Worm (Caenorhabditis elegans) whole organism, L3 larva: ENCODE measurements around the gene C06E8.5.

Source experiments
- elt-1 ChIP-seq: fragments of 150-350 bp; optimal IDR thresholded peaks from 2 replicates; lab custom pipeline; 2014; ENCODE audit warnings: missing biosample characterization, missing genetic modification characterization
- elt-2 ChIP-seq: sonication (generic microtip); optimal IDR thresholded peaks from 2 replicates; lab custom pipeline; 2016; ENCODE audit warnings: missing genetic modification reagents, mild to moderate bottlenecking, missing genetic modification characterization, missing compliant biosample characterization
- elt-3 ChIP-seq, 3 experiments: fragments of 150-350 bp in 1 of 3; sonication (generic microtip) in 2 of 3; optimal IDR thresholded peaks; 2 replicates in 2 of 3; 4 replicates in 1 of 3; lab custom pipeline; 2014 to 2017; ENCODE audit warnings: missing biosample characterization in 3 of 3, missing genetic modification characterization in 3 of 3
- fkh-10 ChIP-seq: sonication (generic microtip); optimal IDR thresholded peaks from 2 replicates; lab custom pipeline; 2017; ENCODE audit warnings: missing biosample characterization, missing genetic modification reagents, missing genetic modification characterization
- fos-1 ChIP-seq: fragments of 150-350 bp; optimal IDR thresholded peaks from 2 replicates; lab custom pipeline; 2014; ENCODE audit warnings: missing biosample characterization, missing genetic modification characterization
- nhr-12 ChIP-seq: fragments of 150-350 bp; optimal IDR thresholded peaks from 2 replicates; lab custom pipeline; 2014; ENCODE audit warnings: missing biosample characterization, missing genetic modification characterization
- nhr-23 ChIP-seq: fragments of 150-350 bp; optimal IDR thresholded peaks from 2 replicates; lab custom pipeline; 2014; ENCODE audit warnings: missing biosample characterization, missing genetic modification reagents, missing genetic modification characterization
- nhr-237 ChIP-seq: fragments of 150-350 bp; optimal IDR thresholded peaks from 2 replicates; lab custom pipeline; 2014; ENCODE audit warnings: missing biosample characterization, missing genetic modification characterization
- nhr-67 ChIP-seq: fragments of 150-350 bp; optimal IDR thresholded peaks from 2 replicates; lab custom pipeline; 2014; ENCODE audit warnings: missing biosample characterization, missing genetic modification characterization
- skn-1 ChIP-seq: fragments of 150-350 bp; optimal IDR thresholded peaks from 2 replicates; lab custom pipeline; 2014; ENCODE audit warnings: missing biosample characterization, missing genetic modification characterization
- snpc-4 ChIP-seq: fragments of 150-350 bp; optimal IDR thresholded peaks from 2 replicates; lab custom pipeline; 2014; ENCODE audit warnings: missing biosample characterization, missing genetic modification characterization
- ztf-11 ChIP-seq: fragments of 150-350 bp; optimal IDR thresholded peaks from 2 replicates; lab custom pipeline; 2014; ENCODE audit warnings: missing biosample characterization, missing genetic modification characterization

ce11 chrIII:6971662-6972284 is 33.5 kb downstream of the C06E8.5 start, which contains the start of the genes eef-1A.1 and rfc-4:
- TF ChIP-seq snpc-4 (tag; lab: Kevin White, UChicago) (peak; percentile 91), nhr-23 (tag; lab: Kevin White, UChicago) (peak; percentile 99), fkh-10 (peak; percentile 90), ztf-11 (tag; lab: Kevin White, UChicago) (no peak), elt-3 (tag; optimal IDR thresholded peaks at IDR 0.05; lab: Kevin White, UChicago) (peak in 1 of 3 experiments; percentile 65), fos-1 (tag; lab: Kevin White, UChicago) (peak; percentile 51), skn-1 (tag; lab: Kevin White, UChicago) (peak; percentile 94), elt-2 (tag; lab: Kevin White, UChicago) (peak; percentile 82), elt-1 (tag; lab: Kevin White, UChicago) (peak; percentile 70), nhr-67 (tag; lab: Kevin White, UChicago) (no peak), nhr-237 (no peak), nhr-12 (tag; lab: Kevin White, UChicago) (no peak)
